Comparison of ENCODE assay signal across 1 worm cellular context in the genomic region with DNA sequence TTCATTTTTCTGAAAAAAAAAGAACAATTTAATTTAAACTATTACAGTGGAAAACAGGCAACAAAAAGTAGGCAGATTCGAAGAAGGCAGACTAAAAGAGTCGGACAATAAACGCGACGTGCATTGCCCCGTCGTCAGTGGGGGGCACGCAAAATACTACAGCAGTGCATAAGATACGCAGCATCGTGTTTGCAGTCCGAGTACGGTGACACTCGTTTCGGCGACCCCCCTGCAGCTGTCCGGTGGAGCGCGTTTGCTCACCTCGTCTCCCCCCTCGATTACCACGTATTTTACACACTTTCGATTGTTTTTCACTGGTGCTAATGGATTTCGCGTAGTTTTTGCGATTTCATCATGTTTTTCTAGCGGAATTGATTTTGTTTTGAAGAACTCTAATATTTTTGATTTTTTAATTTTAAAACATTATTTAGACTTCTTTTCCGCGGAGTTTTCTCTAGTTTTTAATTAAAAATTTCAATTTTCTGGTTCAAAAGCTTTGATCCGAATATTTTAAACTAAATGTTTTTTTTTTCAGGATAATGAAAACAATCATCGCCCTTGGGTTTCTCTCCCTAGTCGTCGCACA.
TF ChIP-seq lines count a peak whose summit lies in the region.

trap-2 (minus strand) TSS at position 9 of the 586 bp plus-strand sequence.
ile-2 (plus strand) TSS at position 536 of the 586 bp plus-strand sequence.

TF ChIP-seq in whole organism, L4 larva, 104 proteins besides CTCF, POLR2A, EP300 and RAD21 (continued from another document):
- TF ChIP-seq lim-7 (GFP tag; IDR thresholded peaks at IDR 0.05; lab: Robert Waterston, UW) (0 out of 2 replicates have a peak, but pooled peaks have one; percentile 51), arid-1 (GFP tag; conservative IDR thresholded peaks at IDR 0.05; lab: Robert Waterston, UW) (peak; percentile 91), zag-1 (tag; optimal IDR thresholded peaks at IDR 0.05; lab: Kevin White, UChicago) (no peak), nhr-28 (tag; optimal IDR thresholded peaks at IDR 0.05; lab: Kevin White, UChicago) (peak; percentile 94), nhr-11 (tag; optimal IDR thresholded peaks at IDR 0.05; lab: Kevin White, UChicago) (peak; percentile 94), nhr-6 (tag; optimal IDR thresholded peaks at IDR 0.05; lab: Kevin White, UChicago) (peak; percentile 96), F44E2.7 (GFP tag; IDR thresholded peaks at IDR 0.05; lab: Robert Waterston, UW) (no peak), ceh-28 (tag; optimal IDR thresholded peaks at IDR 0.05; lab: Kevin White, UChicago) (peak; percentile 18), mxl-2 (GFP tag; conservative IDR thresholded peaks at IDR 0.05; lab: Robert Waterston, UW) (no peak), nhr-111 (GFP tag; optimal IDR thresholded peaks at IDR 0.05; lab: Kevin White, UChicago) (no peak), unc-130 (GFP tag; optimal IDR thresholded peaks at IDR 0.05; lab: Kevin White, UChicago) (no peak), hlh-11 (tag; optimal IDR thresholded peaks at IDR 0.05; lab: Kevin White, UChicago) (peak; percentile 98), F49E8.2 (tag; optimal IDR thresholded peaks at IDR 0.05; lab: Kevin White, UChicago; ENCODE audit: borderline replicate concordance) (no peak), hmg-1.1 (GFP tag; IDR thresholded peaks at IDR 0.05; lab: Robert Waterston, UW) (peak; percentile 93), dmd-6 (GFP tag; IDR thresholded peaks at IDR 0.05; lab: Robert Waterston, UW) (peak; percentile 96), ama-1 (optimal IDR thresholded peaks at IDR 0.05; lab: Kevin White, UChicago) (no peak), fos-1 (tag; optimal IDR thresholded peaks at IDR 0.05; lab: Kevin White, UChicago) (no peak), lin-15B (tag; optimal IDR thresholded peaks at IDR 0.05; lab: Kevin White, UChicago) (peak; percentile 66), dmd-9 (GFP tag; IDR thresholded peaks at IDR 0.05; lab: Robert Waterston, UW) (no peak), unc-62 (GFP tag; optimal IDR thresholded peaks at IDR 0.05 in 1 of 2; lab: Kevin White, UChicago) (peak in 1 of 2 experiments; percentile 99), unc-62 (tag; optimal IDR thresholded peaks at IDR 0.05; lab: Kevin White, UChicago) (no peak), nhr-10 (tag; optimal IDR thresholded peaks at IDR 0.05; lab: Kevin White, UChicago) (peak; percentile 56), zfp-3 (GFP tag; conservative IDR thresholded peaks at IDR 0.05; lab: Robert Waterston, UW) (peak; percentile 86), egl-43 (GFP tag; IDR thresholded peaks at IDR 0.05; lab: Robert Waterston, UW) (peak; percentile 91), Y75B8A.6 (GFP tag; IDR thresholded peaks at IDR 0.05; lab: Robert Waterston, UW) (peak; percentile 65; the same call in 1 of the 2 replicates), fkh-10 (GFP tag; optimal IDR thresholded peaks at IDR 0.05; lab: Kevin White, UChicago) (peak; percentile 83), mep-1 (tag; optimal IDR thresholded peaks at IDR 0.05; lab: Kevin White, UChicago) (peak; percentile 97), jun-1 (tag; optimal IDR thresholded peaks at IDR 0.05; lab: Kevin White, UChicago) (peak; percentile 54), cey-2 (tag; optimal IDR thresholded peaks at IDR 0.05; lab: Kevin White, UChicago; ENCODE audit: borderline replicate concordance, insufficient read depth) (no peak), hlh-30 (tag; optimal IDR thresholded peaks at IDR 0.05; lab: Kevin White, UChicago; ENCODE audit: insufficient read depth) (peak; percentile 90), ceh-20 (GFP tag; IDR thresholded peaks at IDR 0.05; lab: Robert Waterston, UW) (peak; percentile 79), gei-8 (GFP tag; optimal IDR thresholded peaks at IDR 0.05; lab: Kevin White, UChicago) (no peak), ceh-44 (GFP tag; IDR thresholded peaks at IDR 0.05; lab: Robert Waterston, UW) (no peak), saeg-2 (GFP tag; IDR thresholded peaks at IDR 0.05; lab: Robert Waterston, UW) (peak; percentile 69; the same call in 1 of the 2 replicates), nhr-41 (GFP tag; IDR thresholded peaks at IDR 0.05; lab: Robert Waterston, UW) (peak; percentile 92), lir-3 (tag; optimal IDR thresholded peaks at IDR 0.05; lab: Kevin White, UChicago) (peak; percentile 50)
